Fruit fly (Drosophila melanogaster) whole organism: ENCODE data around the gene CG1463.

Experiments used
- CG8478 ChIP-seq: fragments of >200 bp; optimal IDR thresholded peaks from 2 replicates; lab custom pipeline; 2018; ENCODE audit warnings: inconsistent platforms
- Dll ChIP-seq: fragments of >200 bp; optimal IDR thresholded peaks from 2 replicates; lab custom pipeline; 2017
- EcR ChIP-seq, 2 experiments: fragments of >200 bp; optimal IDR thresholded peaks; 2 replicates each; lab custom pipeline; 2017; ENCODE audit warnings: missing biosample characterization in 2 of 2, missing genetic modification characterization in 2 of 2, missing genetic modification reagents in 2 of 2
- pan ChIP-seq: fragments of >200 bp; optimal IDR thresholded peaks from 2 replicates; lab custom pipeline; 2017
- psq ChIP-seq: fragments of >200 bp; optimal IDR thresholded peaks from 2 replicates; lab custom pipeline; 2017
- usp ChIP-seq: fragments of >200 bp; optimal IDR thresholded peaks from 2 replicates; lab custom pipeline; 2017; ENCODE audit warnings: missing biosample characterization, missing genetic modification characterization, mixed read lengths

dm6 chrX:12621640-12622039 lies 10.2 kb upstream of the CG1463 start:
- no peak for TF ChIP-seq psq (lab: Kevin White, UChicago)
- no peak for TF ChIP-seq pan (lab: Kevin White, UChicago)
- no peak for TF ChIP-seq EcR (GFP tag; optimal IDR thresholded peaks at IDR 0.05; lab: Kevin White, UChicago)
- no peak for TF ChIP-seq usp (GFP tag; lab: Kevin White, UChicago)
- TF ChIP-seq CG8478 (lab: Kevin White, UChicago), result no peak
- no peak for TF ChIP-seq Dll (lab: Kevin White, UChicago)
